Fruit fly (Drosophila melanogaster) whole organism, embryonic: Measurements from ENCODE around the gene caup.

Source experiments
- Atf6 ChIP-seq: fragments of 200-800 bp; sonication (Bioruptor generic); IDR thresholded peaks from 2 replicates; pipeline ENCODE4 v1.3.6; 2022; ENCODE audit warnings: missing biosample characterization, missing genetic modification characterization
- CG1024 ChIP-seq: fragments of 200-800 bp; sonication (Bioruptor generic); IDR thresholded peaks from 2 replicates; pipeline ENCODE4 v1.3.6; 2022; ENCODE audit warnings: missing biosample characterization, missing genetic modification characterization
- CG10431 ChIP-seq: fragments of 200-800 bp; sonication (Bioruptor generic); optimal IDR thresholded peaks from 3 replicates; lab custom pipeline; 2018; ENCODE audit warnings: missing biosample characterization, mild to moderate bottlenecking, missing genetic modification characterization
- CG11560 ChIP-seq: fragments of 200-800 bp; sonication (Bioruptor generic); IDR thresholded peaks from 3 replicates; pipeline ENCODE4 v1.3.6; 2022; ENCODE audit warnings: missing biosample characterization, missing genetic modification characterization
- CG12659 ChIP-seq: fragments of 200-800 bp; sonication (Bioruptor generic); optimal IDR thresholded peaks from 3 replicates; lab custom pipeline; 2017; ENCODE audit warnings: mild to moderate bottlenecking, missing biosample characterization, missing genetic modification reagents, missing genetic modification characterization
- CG13287 ChIP-seq: fragments of 200-800 bp; sonication (Bioruptor generic); IDR thresholded peaks from 2 replicates; pipeline ENCODE4 v1.3.6; 2022; ENCODE audit warnings: missing biosample characterization, missing genetic modification characterization; ENCODE audit not compliant: partially characterized antibody
- CG14014 ChIP-seq: fragments of 200-800 bp; sonication (Bioruptor generic); IDR thresholded peaks from 2 replicates; pipeline ENCODE4 v1.3.6; 2022; ENCODE audit warnings: missing biosample characterization, missing genetic modification characterization
- CG15514 ChIP-seq: fragments of 200-800 bp; sonication (Bioruptor generic); optimal IDR thresholded peaks from 3 replicates; lab custom pipeline; 2017; ENCODE audit warnings: missing biosample characterization, missing genetic modification characterization, mild to moderate bottlenecking, moderate library complexity, missing genetic modification reagents
- CG15601 ChIP-seq: fragments of 200-800 bp; sonication (Bioruptor generic); optimal IDR thresholded peaks from 3 replicates; lab custom pipeline; 2019; ENCODE audit warnings: missing biosample characterization, mild to moderate bottlenecking, missing genetic modification characterization, moderate library complexity
- CG17912 ChIP-seq: fragments of 200-800 bp; sonication (Bioruptor generic); optimal IDR thresholded peaks from 2 replicates; lab custom pipeline; 2018; ENCODE audit warnings: missing biosample characterization, mild to moderate bottlenecking, missing genetic modification characterization
- CG2120 ChIP-seq: fragments of 200-800 bp; sonication (Bioruptor generic); optimal IDR thresholded peaks from 3 replicates; lab custom pipeline; 2016; ENCODE audit warnings: missing biosample characterization, missing genetic modification characterization
- CG32532 ChIP-seq: fragments of 200-800 bp; sonication (Bioruptor generic); IDR thresholded peaks from 2 replicates; pipeline ENCODE4 v1.3.6; 2022; ENCODE audit warnings: missing biosample characterization, missing genetic modification characterization
- CG4404 ChIP-seq: fragments of 200-800 bp; sonication (Bioruptor generic); IDR thresholded peaks from 2 replicates; pipeline ENCODE4 v1.3.6; 2022; ENCODE audit warnings: missing biosample characterization, missing genetic modification characterization
- CG6175 ChIP-seq: fragments of 200-800 bp; sonication (Bioruptor generic); IDR thresholded peaks from 3 replicates; pipeline ENCODE4 v1.3.6; 2022; ENCODE audit warnings: missing biosample characterization, missing genetic modification characterization
- CG8281 ChIP-seq: fragments of 200-800 bp; sonication (Bioruptor generic); optimal IDR thresholded peaks from 2 replicates; lab custom pipeline; 2018; ENCODE audit warnings: missing biosample characterization, mild to moderate bottlenecking, missing genetic modification characterization, moderate library complexity
- Hey ChIP-seq: fragments of 200-800 bp; sonication (Bioruptor generic); optimal IDR thresholded peaks from 3 replicates; lab custom pipeline; 2018; ENCODE audit warnings: missing biosample characterization, mild to moderate bottlenecking, missing genetic modification characterization
- Hr51 ChIP-seq, 2 experiments: fragments of 200-800 bp; sonication (Bioruptor generic); optimal IDR thresholded peaks; 2 replicates in 1 of 2; 3 replicates in 1 of 2; lab custom pipeline; 2016 to 2018; ENCODE audit warnings: missing biosample characterization in 2 of 2, missing genetic modification characterization in 2 of 2, mild to moderate bottlenecking in 1 of 2, moderate library complexity in 1 of 2
- MBD-R2 ChIP-seq: fragments of 200-800 bp; sonication (Bioruptor generic); IDR thresholded peaks from 2 replicates; pipeline ENCODE4 v1.3.6; 2022; ENCODE audit warnings: missing biosample characterization, missing genetic modification characterization
- Mad ChIP-seq: fragments of 200-800 bp; sonication (Bioruptor generic); optimal IDR thresholded peaks from 2 replicates; lab custom pipeline; 2016; ENCODE audit warnings: missing biosample characterization, missing genetic modification characterization
- Nf-YC ChIP-seq: fragments of 200-800 bp; optimal IDR thresholded peaks from 3 replicates; lab custom pipeline; 2019; ENCODE audit warnings: missing biosample characterization, mild to moderate bottlenecking, missing genetic modification characterization, moderate library complexity
- NfI ChIP-seq: fragments of 200-800 bp; sonication (Bioruptor generic); optimal IDR thresholded peaks from 3 replicates; lab custom pipeline; 2018; ENCODE audit warnings: missing biosample characterization, mild to moderate bottlenecking, missing genetic modification characterization, moderate library complexity
- Opbp ChIP-seq: fragments of 200-800 bp; sonication (Bioruptor generic); IDR thresholded peaks from 3 replicates; pipeline ENCODE4 v1.3.6; 2022; ENCODE audit warnings: missing biosample characterization, missing genetic modification characterization; ENCODE audit not compliant: partially characterized antibody
- Rfx ChIP-seq: fragments of 200-800 bp; sonication (Bioruptor generic); IDR thresholded peaks from 2 replicates; pipeline ENCODE4 v1.3.6; 2022; ENCODE audit warnings: missing biosample characterization, missing genetic modification characterization
- Sox100B ChIP-seq: fragments of 200-800 bp; sonication (Bioruptor generic); optimal IDR thresholded peaks from 3 replicates; lab custom pipeline; 2018; ENCODE audit warnings: missing biosample characterization, mild to moderate bottlenecking, missing genetic modification characterization
- Usf ChIP-seq: fragments of 200-800 bp; sonication (Bioruptor generic); optimal IDR thresholded peaks from 2 replicates; lab custom pipeline; 2017; ENCODE audit warnings: missing genotype, missing biosample characterization, missing genetic modification characterization
- cad ChIP-seq: fragments of >200 bp; optimal IDR thresholded peaks from 2 replicates; lab custom pipeline; 2017; ENCODE audit warnings: missing biosample characterization, missing genetic modification characterization
- chinmo ChIP-seq: fragments of 200-800 bp; sonication (Bioruptor generic); IDR thresholded peaks from 4 replicates; pipeline ENCODE4 v1.3.6; 2022; ENCODE audit warnings: missing biosample characterization, missing genetic modification characterization; ENCODE audit not compliant: partially characterized antibody
- corto ChIP-seq: fragments of 200-800 bp; sonication (Bioruptor generic); optimal IDR thresholded peaks from 2 replicates; lab custom pipeline; 2016; ENCODE audit warnings: missing biosample characterization, mild to moderate bottlenecking, missing genetic modification characterization, moderate library complexity
- crol ChIP-seq: fragments of 200-800 bp; sonication (Bioruptor generic); IDR thresholded peaks from 2 replicates; pipeline ENCODE4 v1.3.6; 2022; ENCODE audit warnings: missing biosample characterization, missing genetic modification characterization
- en ChIP-seq: fragments of 200-800 bp; sonication (Bioruptor generic); optimal IDR thresholded peaks from 2 replicates; lab custom pipeline; 2016; ENCODE audit warnings: missing biosample characterization, missing genetic modification characterization
- exex ChIP-seq: fragments of 200-800 bp; sonication (Bioruptor generic); optimal IDR thresholded peaks from 4 replicates; lab custom pipeline; 2018; ENCODE audit warnings: missing biosample characterization, mild to moderate bottlenecking, missing genetic modification characterization, moderate library complexity
- fru ChIP-seq: fragments of >200 bp; optimal IDR thresholded peaks from 2 replicates; lab custom pipeline; 2017
- fu2 ChIP-seq: fragments of 200-800 bp; sonication (Bioruptor generic); optimal IDR thresholded peaks from 2 replicates; lab custom pipeline; 2016; ENCODE audit warnings: missing biosample characterization, missing genetic modification characterization
- gcm ChIP-seq: fragments of 200-800 bp; sonication (Bioruptor generic); optimal IDR thresholded peaks from 2 replicates; lab custom pipeline; 2019; ENCODE audit warnings: missing biosample characterization, mild to moderate bottlenecking, missing genetic modification characterization, moderate library complexity
- gt ChIP-seq: fragments of 200-800 bp; sonication (Bioruptor generic); IDR thresholded peaks from 2 replicates; pipeline ENCODE4 v1.3.6; 2022; ENCODE audit warnings: missing biosample characterization, missing genetic modification characterization
- hb ChIP-seq: fragments of 200-800 bp; sonication (Bioruptor generic); IDR thresholded peaks from 3 replicates; pipeline ENCODE4 v1.3.6; 2022; ENCODE audit warnings: missing biosample characterization, missing genetic modification characterization; ENCODE audit not compliant: partially characterized antibody
- nerfin-2 ChIP-seq: fragments of 200-800 bp; sonication (Bioruptor generic); IDR thresholded peaks from 2 replicates; pipeline ENCODE4 v1.3.6; 2022; ENCODE audit warnings: missing biosample characterization, missing genetic modification characterization; ENCODE audit not compliant: partially characterized antibody
- odd ChIP-seq: fragments of 200-800 bp; sonication (Bioruptor generic); optimal IDR thresholded peaks from 2 replicates; lab custom pipeline; 2017; ENCODE audit warnings: missing biosample characterization, mild to moderate bottlenecking, missing genetic modification characterization
- pan ChIP-seq, 4 experiments: fragments of >200 bp in 3 of 4; fragments of 200-800 bp in 1 of 4; sonication (Bioruptor generic) in 1 of 4; optimal IDR thresholded peaks in 3 of 4; IDR thresholded peaks in 1 of 4; 2 replicates each; pipeline versions ENCODE4 v1.3.6 to Lab custom; 2017 to 2022; ENCODE audit warnings: missing biosample characterization in 2 of 4, missing genetic modification characterization in 2 of 4, mixed read lengths in 1 of 4
- pfk ChIP-seq: fragments of 200-800 bp; sonication (Bioruptor generic); optimal IDR thresholded peaks from 2 replicates; lab custom pipeline; 2018; ENCODE audit warnings: missing biosample characterization, mild to moderate bottlenecking, missing genetic modification characterization, moderate library complexity
- pita ChIP-seq: fragments of 200-800 bp; sonication (Bioruptor generic); optimal IDR thresholded peaks from 2 replicates; lab custom pipeline; 2017; ENCODE audit warnings: missing biosample characterization, mild to moderate bottlenecking, missing genetic modification characterization
- pros ChIP-seq: fragments of 200-800 bp; sonication (Bioruptor generic); optimal IDR thresholded peaks from 3 replicates; lab custom pipeline; 2019; ENCODE audit warnings: missing biosample characterization, mild to moderate bottlenecking, missing genetic modification characterization, moderate library complexity
- ranshi ChIP-seq: fragments of 200-800 bp; sonication (Bioruptor generic); IDR thresholded peaks from 2 replicates; pipeline ENCODE4 v1.3.6; 2022; ENCODE audit warnings: missing biosample characterization, missing genetic modification characterization
- salm ChIP-seq: fragments of 200-800 bp; sonication (Bioruptor generic); optimal IDR thresholded peaks from 2 replicates; lab custom pipeline; 2018; ENCODE audit warnings: missing biosample characterization, mild to moderate bottlenecking, missing genetic modification characterization
- schlank ChIP-seq: fragments of 200-800 bp; sonication (Bioruptor generic); optimal IDR thresholded peaks from 2 replicates; lab custom pipeline; 2018; ENCODE audit warnings: missing biosample characterization, mild to moderate bottlenecking, missing genetic modification characterization
- sim ChIP-seq: fragments of 200-800 bp; sonication (Bioruptor generic); IDR thresholded peaks from 2 replicates; pipeline ENCODE4 v1.3.6; 2022; ENCODE audit warnings: missing biosample characterization, missing genetic modification characterization
- vvl ChIP-seq: fragments of 200-800 bp; sonication (Bioruptor generic); IDR thresholded peaks from 2 replicates; pipeline ENCODE4 v1.3.6; 2022; ENCODE audit warnings: missing biosample characterization, missing genetic modification characterization
- zf30C ChIP-seq: fragments of 200-800 bp; sonication (Bioruptor generic); optimal IDR thresholded peaks from 3 replicates; lab custom pipeline; 2018; ENCODE audit warnings: missing biosample characterization, mild to moderate bottlenecking, missing genetic modification characterization
- zfh1 ChIP-seq: fragments of 200-800 bp; sonication (Bioruptor generic); IDR thresholded peaks from 3 replicates; pipeline ENCODE4 v1.3.6; 2022; ENCODE audit warnings: missing biosample characterization, missing genetic modification characterization

The caup gene

DNA sequence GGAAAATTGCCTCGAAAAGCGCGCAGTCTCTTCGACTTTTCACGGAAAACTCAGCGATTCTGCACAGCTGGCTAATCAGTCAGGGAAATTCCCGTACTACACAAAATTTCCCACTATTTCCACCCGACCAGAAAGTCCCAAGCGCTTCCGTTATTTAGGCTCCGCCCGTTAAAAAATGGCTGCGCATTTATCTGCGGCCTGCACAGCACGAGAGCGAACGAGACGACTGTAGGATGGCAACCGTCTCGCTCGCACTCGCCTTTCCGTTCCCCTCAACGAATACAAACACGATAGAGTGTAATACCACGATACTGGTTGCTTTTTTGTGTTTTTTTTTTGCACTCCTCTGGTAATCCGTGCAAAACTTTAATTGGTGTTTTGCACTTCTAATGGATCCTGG lies 43.7 kb downstream of the caup start (continued):
- TF ChIP-seq CG17912 (GFP tag; lab: Kevin White, UChicago) (peak; percentile 88), CG12659 (GFP tag; lab: Kevin White, UChicago) (peak; percentile 11), pita (no peak), cad (GFP tag; lab: Kevin White, UChicago) (peak; percentile 13), CG8281 (tag; lab: Kevin White, UChicago) (peak; percentile 19), ranshi (GFP tag; lab: Robert Waterston, UW) (no peak; the same call in 1 of the 2 replicates), exex (tag; lab: Kevin White, UChicago) (peak; percentile 10), schlank (peak; percentile 55), vvl (GFP tag; lab: Robert Waterston, UW) (peak; percentile 84), en (peak; percentile 10), Sox100B (GFP tag; lab: Kevin White, UChicago) (peak; percentile 22), CG6175 (GFP tag; lab: Robert Waterston, UW) (peak; percentile 62; the same call in 1 of the 3 replicates), crol (GFP tag; lab: Robert Waterston, UW) (peak; percentile 85), CG14014 (GFP tag; lab: Robert Waterston, UW) (peak; percentile 13; the same call in 1 of the 2 replicates), pan (optimal IDR thresholded peaks at IDR 0.05; lab: Kevin White, UChicago) (no peak), pan (GFP tag; optimal IDR thresholded peaks at IDR 0.05 in 1 of 2, IDR thresholded peaks at IDR 0.05 in 1 of 2) (peak in 1 of 2 experiments; percentile 46), Hey (tag; lab: Kevin White, UChicago) (peak; percentile 21), CG32532 (GFP tag; lab: Robert Waterston, UW) (peak; percentile 60; the same call in 1 of the 2 replicates), CG10431 (peak; percentile 83), Mad (GFP tag; lab: Kevin White, UChicago) (no peak), NfI (GFP tag; lab: Kevin White, UChicago) (peak; percentile 72), fru (no peak), pros (GFP tag; lab: Kevin White, UChicago) (peak; percentile 7), salm (peak; percentile 30), zfh1 (GFP tag; lab: Robert Waterston, UW) (0 out of 3 replicates have a peak, but pooled peaks have one; percentile 7), Opbp (GFP tag; lab: Robert Waterston, UW) (peak; percentile 51; the same call in 2 of the 3 replicates), corto (GFP tag; lab: Kevin White, UChicago) (no peak), Usf (GFP tag; lab: Kevin White, UChicago) (no peak), fu2 (GFP tag; lab: Kevin White, UChicago) (no peak), CG11560 (no peak), CG2120 (GFP tag; lab: Kevin White, UChicago) (no peak), MBD-R2 (GFP tag; lab: Robert Waterston, UW) (peak; percentile 22; the same call in 1 of the 2 replicates), CG15601 (tag; lab: Kevin White, UChicago) (peak; percentile 18), gt (GFP tag; lab: Robert Waterston, UW) (no peak), pfk (GFP tag; lab: Kevin White, UChicago) (peak; percentile 74), CG15514 (GFP tag; lab: Kevin White, UChicago) (peak; percentile 41), CG13287 (peak; percentile 53; the same call in 1 of the 2 replicates), hb (GFP tag; lab: Robert Waterston, UW) (no peak), Rfx (GFP tag; lab: Robert Waterston, UW) (no peak; the same call in 1 of the 2 replicates), zf30C (peak; percentile 36), gcm (GFP tag; lab: Kevin White, UChicago) (peak; percentile 72), CG4404 (no peak), Hr51 (GFP tag; optimal IDR thresholded peaks at IDR 0.05; lab: Kevin White, UChicago) (peak in 1 of 2 experiments; percentile 48), sim (peak; percentile 55; the same call in 1 of the 2 replicates), CG1024 (no peak), Nf-YC (tag; lab: Kevin White, UChicago) (peak; percentile 99), Atf6 (no peak), odd (GFP tag; lab: Kevin White, UChicago) (peak; percentile 52), nerfin-2 (GFP tag; lab: Robert Waterston, UW) (no peak), chinmo (GFP tag; lab: Robert Waterston, UW) (0 out of 4 replicates have a peak, but pooled peaks have one; percentile 53)
